Fruit fly (Drosophila melanogaster) whole organism, pupa: ENCODE results near the gene Unr.

Experiments used
- CG10348 ChIP-seq: fragments of 200-800 bp; sonication (Bioruptor generic); IDR thresholded peaks from 2 replicates; pipeline ENCODE4 v1.3.6; 2022; ENCODE audit warnings: missing biosample characterization, missing genetic modification characterization
- CG13204 ChIP-seq: fragments of 200-800 bp; sonication (Bioruptor generic); optimal IDR thresholded peaks from 2 replicates; lab custom pipeline; 2018; ENCODE audit warnings: missing biosample characterization, mild to moderate bottlenecking, missing genetic modification characterization, moderate library complexity
- CG14655 ChIP-seq: fragments of 200-800 bp; sonication (Bioruptor generic); optimal IDR thresholded peaks from 3 replicates; lab custom pipeline; 2017; ENCODE audit warnings: mild to moderate bottlenecking, missing biosample characterization, missing genetic modification reagents, missing genetic modification characterization
- CG32121 ChIP-seq: fragments of 200-800 bp; sonication (Bioruptor generic); IDR thresholded peaks from 2 replicates; pipeline ENCODE4 v1.3.6; 2022; ENCODE audit warnings: missing biosample characterization, missing genetic modification characterization
- CG8159 ChIP-seq: fragments of 200-800 bp; sonication (Bioruptor generic); optimal IDR thresholded peaks from 3 replicates; lab custom pipeline; 2018; ENCODE audit warnings: missing biosample characterization, mild to moderate bottlenecking, missing genetic modification characterization, moderate library complexity
- D1 ChIP-seq: fragments of 200-800 bp; sonication (Bioruptor generic); optimal IDR thresholded peaks from 2 replicates; lab custom pipeline; 2018; ENCODE audit warnings: missing biosample characterization, mild to moderate bottlenecking, missing genetic modification characterization, moderate library complexity
- Pif1B ChIP-seq: fragments of 200-800 bp; sonication (Bioruptor generic); optimal IDR thresholded peaks from 3 replicates; lab custom pipeline; 2016; ENCODE audit warnings: missing biosample characterization, missing genetic modification characterization
- Snoo ChIP-seq: fragments of 200-800 bp; sonication (Bioruptor generic); optimal IDR thresholded peaks from 3 replicates; lab custom pipeline; 2017; ENCODE audit warnings: missing biosample characterization, mild to moderate bottlenecking, missing genetic modification characterization, inconsistent platforms
- rn ChIP-seq: fragments of 200-800 bp; sonication (Bioruptor generic); IDR thresholded peaks from 2 replicates; pipeline ENCODE4 v1.3.6; 2022; ENCODE audit warnings: missing biosample characterization, missing genetic modification characterization

DNA sequence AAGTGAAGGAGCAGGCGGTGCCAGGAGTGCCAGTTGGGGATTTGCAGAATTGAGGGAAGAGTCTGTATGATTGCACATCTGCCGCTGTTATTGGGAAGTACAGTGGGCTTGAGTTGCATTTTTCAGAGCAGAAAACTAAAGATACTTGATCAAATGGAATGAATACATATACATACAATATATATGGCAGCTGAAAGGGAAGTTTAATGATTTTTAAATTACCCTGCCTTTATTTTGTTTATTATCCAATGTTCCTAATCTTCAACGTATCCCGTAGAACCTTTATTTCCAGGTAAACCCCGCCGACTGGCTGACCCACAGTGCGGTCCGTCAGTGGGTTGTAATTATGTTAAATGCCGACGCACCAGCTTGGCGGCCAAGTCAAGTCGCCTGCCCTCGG lies 38.8 kb upstream of the Unr start:
- TF ChIP-seq CG8159 (tag; lab: Kevin White, UChicago) = no peak
- no peak for TF ChIP-seq rn
- TF ChIP-seq CG10348 = no peak
- TF ChIP-seq Snoo (tag; lab: Kevin White, UChicago) = no peak
- no peak for TF ChIP-seq CG32121 (GFP tag; lab: Robert Waterston, UW)
- TF ChIP-seq CG13204 = no peak
- no peak for TF ChIP-seq Pif1B (GFP tag; lab: Kevin White, UChicago)
- TF ChIP-seq D1 = no peak
- TF ChIP-seq CG14655 (GFP tag; lab: Kevin White, UChicago) = no peak
